Worm (Caenorhabditis elegans) whole organism, L1 larva: ENCODE data around the gene F46G11.6.

Source experiments
- C16A3.4 ChIP-seq: fragments of 150-350 bp; optimal IDR thresholded peaks from 2 replicates; lab custom pipeline; 2014; ENCODE audit warnings: missing biosample characterization, missing genetic modification characterization
- F16B12.6 ChIP-seq: fragments of 150-350 bp; optimal IDR thresholded peaks from 2 replicates; lab custom pipeline; 2014; ENCODE audit warnings: missing biosample characterization, missing genetic modification characterization
- aha-1 ChIP-seq: fragments of 150-350 bp; optimal IDR thresholded peaks from 2 replicates; lab custom pipeline; 2014; ENCODE audit warnings: missing biosample characterization, missing genetic modification characterization
- alr-1 ChIP-seq: fragments of 200-800 bp; sonication (Bioruptor generic); optimal IDR thresholded peaks from 2 replicates; lab custom pipeline; 2018; ENCODE audit warnings: borderline replicate concordance, mild to moderate bottlenecking, missing genetic modification characterization, missing compliant biosample characterization
- aly-2 ChIP-seq: fragments of 150-350 bp; optimal IDR thresholded peaks from 2 replicates; lab custom pipeline; 2014; ENCODE audit warnings: missing biosample characterization, missing genetic modification characterization
- ceh-63 ChIP-seq: fragments of 200-800 bp; sonication (Bioruptor generic); optimal IDR thresholded peaks from 2 replicates; lab custom pipeline; 2018; ENCODE audit warnings: mild to moderate bottlenecking, missing genetic modification characterization, missing compliant biosample characterization
- ceh-88 ChIP-seq: fragments of 200-800 bp; sonication (Bioruptor generic); IDR thresholded peaks from 2 replicates; pipeline ENCODE4 v1.3.6; 2022; ENCODE audit warnings: missing genetic modification characterization, missing compliant biosample characterization
- dsc-1 ChIP-seq: sonication (generic microtip); optimal IDR thresholded peaks from 2 replicates; lab custom pipeline; 2016; ENCODE audit warnings: mild to moderate bottlenecking, missing genetic modification characterization, missing compliant biosample characterization
- efl-1 ChIP-seq, 4 experiments: fragments of 150-350 bp; optimal IDR thresholded peaks in 3 of 4; peaks in 1 of 4; 1 replicate in 1 of 4; 2 replicates in 3 of 4; lab custom pipeline; 2014; ENCODE audit warnings: missing biosample characterization in 2 of 4, missing genetic modification characterization in 2 of 4, missing genetic modification reagents in 2 of 4
- efl-3 ChIP-seq: fragments of 200-800 bp; sonication (Bioruptor generic); optimal IDR thresholded peaks from 2 replicates; lab custom pipeline; 2018; ENCODE audit warnings: mild to moderate bottlenecking, missing genetic modification characterization, missing compliant biosample characterization
- egl-27 ChIP-seq, 2 experiments: fragments of 150-350 bp in 1 of 2; sonication (generic microtip); optimal IDR thresholded peaks; 3 replicates each; lab custom pipeline; 2017 to 2018; ENCODE audit warnings: missing biosample characterization in 2 of 2, missing genetic modification characterization in 2 of 2, missing genetic modification reagents in 2 of 2
- elt-3 ChIP-seq, 6 experiments: fragments of 150-350 bp in 1 of 6; sonication (generic microtip); optimal IDR thresholded peaks; 2 replicates each; lab custom pipeline; 2017 to 2018; ENCODE audit warnings: missing biosample characterization in 6 of 6, missing genetic modification characterization in 6 of 6, inconsistent platforms in 1 of 6
- fkh-4 ChIP-seq: sonication (generic microtip); optimal IDR thresholded peaks from 2 replicates; lab custom pipeline; 2016; ENCODE audit warnings: missing compliant biosample characterization, missing genetic modification characterization, borderline replicate concordance
- fos-1 ChIP-seq: fragments of 150-350 bp; optimal IDR thresholded peaks from 2 replicates; lab custom pipeline; 2014; ENCODE audit warnings: missing biosample characterization, missing genetic modification characterization
- hlh-17 ChIP-seq: fragments of 200-800 bp; sonication (Bioruptor generic); optimal IDR thresholded peaks from 2 replicates; lab custom pipeline; 2018; ENCODE audit warnings: missing genetic modification characterization, mild to moderate bottlenecking, missing compliant biosample characterization, moderate library complexity, borderline replicate concordance
- hlh-4 ChIP-seq: sonication (generic microtip); optimal IDR thresholded peaks from 2 replicates; lab custom pipeline; 2016; ENCODE audit warnings: mild to moderate bottlenecking, missing genetic modification characterization, missing compliant biosample characterization
- lir-3 ChIP-seq: sonication (generic microtip); optimal IDR thresholded peaks from 2 replicates; lab custom pipeline; 2016; ENCODE audit warnings: mild to moderate bottlenecking, missing genetic modification characterization, moderate library complexity, missing compliant biosample characterization; ENCODE audit not compliant: poor library complexity
- lsy-2 ChIP-seq, 2 experiments: fragments of 150-350 bp; optimal IDR thresholded peaks; 2 replicates each; lab custom pipeline; 2014; ENCODE audit warnings: missing biosample characterization in 2 of 2, missing genetic modification characterization in 2 of 2
- mdl-1 ChIP-seq, 2 experiments: fragments of 150-350 bp; optimal IDR thresholded peaks; 2 replicates each; lab custom pipeline; 2014 to 2017; ENCODE audit warnings: missing biosample characterization in 2 of 2, missing genetic modification characterization in 2 of 2, inconsistent platforms in 1 of 2
- mef-2 ChIP-seq: fragments of 150-350 bp; optimal IDR thresholded peaks from 2 replicates; lab custom pipeline; 2014; ENCODE audit warnings: missing biosample characterization, missing genetic modification characterization
- mep-1 ChIP-seq: fragments of 150-350 bp; optimal IDR thresholded peaks from 2 replicates; lab custom pipeline; 2014; ENCODE audit warnings: missing biosample characterization, missing genetic modification characterization
- nhr-19 ChIP-seq: fragments of 200-800 bp; sonication (Bioruptor generic); conservative IDR thresholded peaks from 2 replicates; pipeline ENCODE4 v1.3.6; 2022; ENCODE audit warnings: missing genetic modification characterization, missing compliant biosample characterization
- nhr-20 ChIP-seq: sonication (generic microtip); optimal IDR thresholded peaks from 2 replicates; lab custom pipeline; 2016; ENCODE audit warnings: mild to moderate bottlenecking, missing genetic modification characterization, missing compliant biosample characterization
- nhr-28 ChIP-seq: fragments of 150-350 bp; optimal IDR thresholded peaks from 2 replicates; lab custom pipeline; 2014; ENCODE audit warnings: missing biosample characterization, missing genetic modification characterization
- nhr-71 ChIP-seq: sonication (generic microtip); optimal IDR thresholded peaks from 2 replicates; lab custom pipeline; 2016; ENCODE audit warnings: mild to moderate bottlenecking, missing genetic modification characterization, moderate library complexity, missing compliant biosample characterization
- nhr-77 ChIP-seq: fragments of 150-350 bp; optimal IDR thresholded peaks from 2 replicates; lab custom pipeline; 2014; ENCODE audit warnings: missing biosample characterization, missing genetic modification characterization
- nhr-84 ChIP-seq: sonication (generic microtip); optimal IDR thresholded peaks from 2 replicates; lab custom pipeline; 2017; ENCODE audit warnings: missing biosample characterization, missing genetic modification characterization
- nhr-85 ChIP-seq: sonication (generic microtip); peaks from one replicate; lab custom pipeline; 2016; ENCODE audit warnings: missing genetic modification characterization, inconsistent platforms, missing compliant biosample characterization
- nhr-90 ChIP-seq: sonication (generic microtip); optimal IDR thresholded peaks from 2 replicates; lab custom pipeline; 2016; ENCODE audit warnings: mild to moderate bottlenecking, missing genetic modification characterization, missing compliant biosample characterization; ENCODE audit not compliant: poor library complexity
- pqm-1 ChIP-seq: sonication (generic microtip); optimal IDR thresholded peaks from 3 replicates; lab custom pipeline; 2017; ENCODE audit warnings: missing biosample characterization, missing genetic modification characterization
- rnt-1 ChIP-seq: sonication (generic microtip); optimal IDR thresholded peaks from 2 replicates; lab custom pipeline; 2016; ENCODE audit warnings: mild to moderate bottlenecking, missing genetic modification characterization, moderate library complexity, missing compliant biosample characterization
- snu-23 ChIP-seq: sonication (generic microtip); optimal IDR thresholded peaks from 2 replicates; lab custom pipeline; 2016; ENCODE audit warnings: missing genetic modification characterization, missing compliant biosample characterization
- sox-4 ChIP-seq: sonication (generic microtip); optimal IDR thresholded peaks from 2 replicates; lab custom pipeline; 2016; ENCODE audit warnings: missing genetic modification characterization, missing compliant biosample characterization
- sup-37 ChIP-seq: fragments of 200-800 bp; sonication (Bioruptor generic); optimal IDR thresholded peaks from 2 replicates; lab custom pipeline; 2018; ENCODE audit warnings: mild to moderate bottlenecking, missing genetic modification characterization, missing compliant biosample characterization
- swsn-7 ChIP-seq: sonication (generic microtip); optimal IDR thresholded peaks from 2 replicates; lab custom pipeline; 2016; ENCODE audit warnings: missing genetic modification characterization, missing compliant biosample characterization
- tbx-2 ChIP-seq: sonication (generic microtip); optimal IDR thresholded peaks from 2 replicates; lab custom pipeline; 2016; ENCODE audit warnings: missing genetic modification characterization, missing compliant biosample characterization
- tlp-1 ChIP-seq: fragments of 150-350 bp; optimal IDR thresholded peaks from 2 replicates; lab custom pipeline; 2014; ENCODE audit warnings: missing biosample characterization, missing genetic modification characterization
- unc-30 ChIP-seq: sonication (generic microtip); optimal IDR thresholded peaks from 2 replicates; lab custom pipeline; 2017; ENCODE audit warnings: missing biosample characterization, missing genetic modification characterization
- unc-86 ChIP-seq: sonication (generic microtip); optimal IDR thresholded peaks from 2 replicates; lab custom pipeline; 2016; ENCODE audit warnings: missing genetic modification characterization, missing compliant biosample characterization
- vab-15 ChIP-seq: sonication (generic microtip); optimal IDR thresholded peaks from 2 replicates; lab custom pipeline; 2017; ENCODE audit warnings: missing genotype, mild to moderate bottlenecking, missing genetic modification characterization, missing compliant biosample characterization
- xbp-1 ChIP-seq: sonication (generic microtip); optimal IDR thresholded peaks from 2 replicates; lab custom pipeline; 2016; ENCODE audit warnings: missing genetic modification characterization, missing compliant biosample characterization
- zag-1 ChIP-seq: fragments of 150-350 bp; optimal IDR thresholded peaks from 2 replicates; lab custom pipeline; 2014; ENCODE audit warnings: missing biosample characterization, missing genetic modification characterization
- zip-4 ChIP-seq: fragments of 200-800 bp; sonication (Bioruptor generic); optimal IDR thresholded peaks from 2 replicates; lab custom pipeline; 2018; ENCODE audit warnings: mild to moderate bottlenecking, missing genetic modification characterization, moderate library complexity, missing compliant biosample characterization
- ztf-4 ChIP-seq: fragments of 150-350 bp; optimal IDR thresholded peaks from 2 replicates; lab custom pipeline; 2014; ENCODE audit warnings: missing biosample characterization, missing genetic modification characterization

Gene F46G11.6

DNA sequence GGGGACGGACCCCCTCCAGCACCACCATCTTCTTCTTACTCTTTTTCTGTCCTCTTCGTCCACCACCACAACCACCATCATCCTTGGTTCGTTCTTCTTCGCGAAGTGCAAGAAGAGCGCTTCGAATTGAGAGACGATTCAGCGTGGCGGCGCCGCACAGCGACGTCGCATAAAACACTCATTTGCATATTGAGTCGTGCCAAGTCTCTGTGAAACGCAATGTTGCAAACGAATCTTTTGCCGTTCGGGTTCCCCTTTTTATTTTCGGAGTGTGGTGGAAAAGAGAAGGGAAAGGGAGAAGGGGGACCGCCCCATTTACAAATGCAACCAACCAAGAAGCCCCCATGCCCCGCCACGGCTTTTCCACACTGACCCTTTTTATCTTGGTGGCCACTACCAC is 30.1 kb downstream of the F46G11.6 start (continued):
- TF ChIP-seq lsy-2 (tag; optimal IDR thresholded peaks at IDR 0.05; lab: Kevin White, UChicago) = peak in 1 of 2 experiments; percentile 13

DNA sequence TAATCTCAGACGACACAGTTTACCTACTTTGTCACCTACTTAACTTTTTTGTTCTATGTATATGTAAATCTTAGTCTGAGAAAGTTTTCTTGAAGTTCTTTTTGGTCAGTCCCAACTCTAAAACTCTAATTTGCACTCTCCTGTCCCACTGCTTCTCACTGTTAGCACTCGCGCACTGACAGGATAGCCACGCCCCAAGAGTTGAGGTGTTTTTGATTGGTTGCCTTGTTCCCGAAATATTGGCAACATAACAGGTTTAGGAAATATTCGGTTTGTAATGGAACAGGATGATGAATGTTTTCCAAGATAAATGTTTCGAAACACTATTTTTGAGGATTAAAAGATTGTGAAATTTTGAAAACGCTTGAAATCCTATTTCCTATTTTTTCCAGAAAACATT is 30.8 kb downstream of the F46G11.6 start:
- TF ChIP-seq nhr-28 (tag; lab: Kevin White, UChicago) (no peak), ceh-63 (no peak), mdl-1 (tag; optimal IDR thresholded peaks at IDR 0.05; lab: Kevin White, UChicago) (no peak), sox-4 (tag; lab: Kevin White, UChicago) (no peak), fkh-4 (tag; lab: Kevin White, UChicago) (no peak), tbx-2 (tag; lab: Kevin White, UChicago) (no peak), mep-1 (tag; lab: Kevin White, UChicago) (no peak), unc-30 (tag; lab: Kevin White, UChicago) (no peak), nhr-85 (tag; lab: Kevin White, UChicago) (no peak), C16A3.4 (tag; lab: Kevin White, UChicago) (no peak), egl-27 (tag; optimal IDR thresholded peaks at IDR 0.05; lab: Kevin White, UChicago) (no peak)

DNA sequence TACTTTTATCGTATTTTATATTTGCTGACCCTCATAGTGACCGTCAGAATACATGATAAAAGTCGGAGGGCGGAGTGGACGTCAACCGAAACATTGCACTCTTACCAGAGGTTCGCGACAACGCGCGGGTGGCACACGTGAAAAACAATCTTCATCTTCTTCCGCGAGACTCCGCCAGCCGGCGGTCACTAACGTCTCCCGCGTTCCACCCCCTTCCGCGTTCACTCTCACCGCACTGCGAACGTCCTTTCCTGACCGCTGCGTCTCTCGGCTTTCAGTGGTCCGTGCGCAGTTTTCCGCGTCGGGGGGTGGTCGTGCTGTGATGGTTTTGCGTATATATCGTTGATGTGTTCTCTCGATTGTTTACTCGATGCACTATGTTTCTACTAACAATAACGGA is 31.9 kb downstream of the F46G11.6 start:
- TF ChIP-seq nhr-85 (tag; lab: Kevin White, UChicago) = peak; percentile 33
- TF ChIP-seq efl-1 (optimal IDR thresholded peaks at IDR 0.05; lab: Kevin White, UChicago) = no peak
- TF ChIP-seq efl-1 (GFP tag; optimal IDR thresholded peaks at IDR 0.05 in 1 of 2; lab: Kevin White, UChicago) = peak in 1 of 2 experiments; percentile 39
- no peak for TF ChIP-seq vab-15 (tag; lab: Kevin White, UChicago)

- TF ChIP-seq alr-1 (tag; lab: Kevin White, UChicago) (no peak), swsn-7 (tag; lab: Kevin White, UChicago) (no peak), unc-86 (tag; lab: Kevin White, UChicago) (no peak), rnt-1 (tag; lab: Kevin White, UChicago) (peak; percentile 48), dsc-1 (peak; percentile 57), zip-4 (no peak), nhr-84 (no peak), nhr-77 (no peak), F16B12.6 (tag; lab: Kevin White, UChicago) (no peak), hlh-17 (GFP tag; lab: Kevin White, UChicago) (no peak), ztf-4 (tag; lab: Kevin White, UChicago) (no peak), vab-15 (tag; lab: Kevin White, UChicago) (no peak), ceh-88 (GFP tag; lab: Robert Waterston, UW) (no peak), ceh-63 (no peak), nhr-90 (tag; lab: Kevin White, UChicago) (no peak), mdl-1 (tag; optimal IDR thresholded peaks at IDR 0.05; lab: Kevin White, UChicago) (no peak), pqm-1 (tag; lab: Kevin White, UChicago) (no peak), nhr-20 (no peak), aly-2 (tag; lab: Kevin White, UChicago) (no peak), mef-2 (tag; lab: Kevin White, UChicago) (no peak), aha-1 (tag; lab: Kevin White, UChicago) (no peak), fkh-4 (tag; lab: Kevin White, UChicago) (no peak), snu-23 (GFP tag; lab: Kevin White, UChicago) (peak; percentile 37), hlh-4 (tag; lab: Kevin White, UChicago) (no peak), xbp-1 (tag; lab: Kevin White, UChicago) (peak; percentile 6), efl-3 (GFP tag; lab: Kevin White, UChicago) (no peak), egl-27 (tag; optimal IDR thresholded peaks at IDR 0.05; lab: Kevin White, UChicago) (no peak), elt-3 (tag; optimal IDR thresholded peaks at IDR 0.05; lab: Kevin White, UChicago) (no peak), fos-1 (tag; lab: Kevin White, UChicago) (no peak), lir-3 (tag; lab: Kevin White, UChicago) (no peak), sup-37 (GFP tag; lab: Kevin White, UChicago) (no peak), nhr-71 (peak; percentile 70), zag-1 (no peak), efl-1 (optimal IDR thresholded peaks at IDR 0.05; lab: Kevin White, UChicago) (no peak), efl-1 (GFP tag; optimal IDR thresholded peaks at IDR 0.05 in 1 of 2; lab: Kevin White, UChicago) (peak in 1 of 2 experiments; percentile 81), nhr-19 (GFP tag; lab: Robert Waterston, UW) (peak; percentile 39), tlp-1 (no peak)
Measured at ce11 chrX:5819702-5820470, 33.6 kb downstream of the F46G11.6 start.
